Fruit fly (Drosophila melanogaster) whole organism, embryonic: ENCODE results near the gene CG10738.
A peak's percentile ranks its signal among the peaks of the same experiment; 100 is the strongest.

Experiments
- Ada2b ChIP-seq: fragments of 200-800 bp; sonication (Bioruptor generic); IDR thresholded peaks from 2 replicates; pipeline ENCODE4 v1.3.6; 2022; ENCODE audit warnings: missing biosample characterization, missing genetic modification characterization
- Atf-2 ChIP-seq: fragments of 200-800 bp; sonication (Bioruptor generic); optimal IDR thresholded peaks from 2 replicates; lab custom pipeline; 2016; ENCODE audit warnings: missing biosample characterization, missing genetic modification characterization
- B-H1 ChIP-seq: fragments of 200-800 bp; sonication (Bioruptor generic); IDR thresholded peaks from 3 replicates; pipeline ENCODE4 v1.3.6; 2022; ENCODE audit warnings: missing biosample characterization, missing genetic modification characterization
- CG10267 ChIP-seq: fragments of 200-800 bp; sonication (Bioruptor generic); optimal IDR thresholded peaks from 2 replicates; lab custom pipeline; 2018; ENCODE audit warnings: missing biosample characterization, mild to moderate bottlenecking, missing genetic modification characterization, moderate library complexity
- CG11723 ChIP-seq: fragments of 200-800 bp; sonication (Bioruptor generic); optimal IDR thresholded peaks from 2 replicates; lab custom pipeline; 2017; ENCODE audit warnings: missing biosample characterization, mild to moderate bottlenecking, missing genetic modification characterization
- CG13123 ChIP-seq: fragments of 200-800 bp; sonication (Bioruptor generic); optimal IDR thresholded peaks from 2 replicates; lab custom pipeline; 2016; ENCODE audit warnings: missing biosample characterization, missing genetic modification characterization
- CG1529 ChIP-seq: fragments of 200-800 bp; sonication (Bioruptor generic); optimal IDR thresholded peaks from 3 replicates; lab custom pipeline; 2018; ENCODE audit warnings: missing biosample characterization, missing genetic modification characterization
- CG1603 ChIP-seq: fragments of 200-800 bp; sonication (Bioruptor generic); optimal IDR thresholded peaks from 2 replicates; lab custom pipeline; 2019; ENCODE audit warnings: missing biosample characterization, mild to moderate bottlenecking, missing genetic modification characterization, moderate library complexity
- CG17912 ChIP-seq: fragments of 200-800 bp; sonication (Bioruptor generic); optimal IDR thresholded peaks from 2 replicates; lab custom pipeline; 2018; ENCODE audit warnings: missing biosample characterization, mild to moderate bottlenecking, missing genetic modification characterization
- CG3407 ChIP-seq: fragments of 200-800 bp; sonication (Bioruptor generic); optimal IDR thresholded peaks from 2 replicates; lab custom pipeline; 2018; ENCODE audit warnings: missing biosample characterization, mild to moderate bottlenecking, missing genetic modification characterization
- CG8089 ChIP-seq: fragments of 200-800 bp; sonication (Bioruptor generic); optimal IDR thresholded peaks from 3 replicates; lab custom pipeline; 2016; ENCODE audit warnings: missing biosample characterization, missing genetic modification characterization
- CG8281 ChIP-seq: fragments of 200-800 bp; sonication (Bioruptor generic); optimal IDR thresholded peaks from 2 replicates; lab custom pipeline; 2018; ENCODE audit warnings: missing biosample characterization, mild to moderate bottlenecking, missing genetic modification characterization, moderate library complexity
- CG8388 ChIP-seq: fragments of 200-800 bp; sonication (Bioruptor generic); optimal IDR thresholded peaks from 2 replicates; lab custom pipeline; 2019; ENCODE audit warnings: missing biosample characterization, mild to moderate bottlenecking, missing genetic modification characterization, moderate library complexity
- CG8944 ChIP-seq: fragments of 200-800 bp; sonication (Bioruptor generic); optimal IDR thresholded peaks from 3 replicates; lab custom pipeline; 2016; ENCODE audit warnings: missing biosample characterization, missing genetic modification characterization
- Chrac-16 ChIP-seq: fragments of 200-800 bp; sonication (Bioruptor generic); optimal IDR thresholded peaks from 3 replicates; lab custom pipeline; 2016; ENCODE audit warnings: missing biosample characterization, missing genetic modification characterization
- D ChIP-seq, 2 experiments: fragments of 200-800 bp in 1 of 2; fragments of >200 bp in 1 of 2; sonication (Bioruptor generic) in 1 of 2; optimal IDR thresholded peaks; 2 replicates in 1 of 2; 3 replicates in 1 of 2; lab custom pipeline; 2017; ENCODE audit warnings: mild to moderate bottlenecking in 1 of 2, missing biosample characterization in 1 of 2, missing genetic modification characterization in 1 of 2, missing genetic modification reagents in 1 of 2
- D19A ChIP-seq: fragments of 200-800 bp; optimal IDR thresholded peaks from 3 replicates; lab custom pipeline; 2019; ENCODE audit warnings: missing biosample characterization, mild to moderate bottlenecking, missing genetic modification characterization, moderate library complexity
- Eip74EF ChIP-seq, 2 experiments: fragments of 200-800 bp in 1 of 2; fragments of >200 bp in 1 of 2; sonication (Bioruptor generic) in 1 of 2; optimal IDR thresholded peaks; 2 replicates each; lab custom pipeline; 2017 to 2019; ENCODE audit warnings: missing biosample characterization in 2 of 2, missing genetic modification characterization in 2 of 2, mild to moderate bottlenecking in 1 of 2, moderate library complexity in 1 of 2
- Hsf ChIP-seq: fragments of 200-800 bp; sonication (Bioruptor generic); optimal IDR thresholded peaks from 3 replicates; lab custom pipeline; 2016; ENCODE audit warnings: missing biosample characterization, missing genetic modification characterization
- Kr ChIP-seq: fragments of 200-800 bp; sonication (Bioruptor generic); optimal IDR thresholded peaks from 2 replicates; lab custom pipeline; 2017; ENCODE audit warnings: missing biosample characterization, mild to moderate bottlenecking, missing genetic modification characterization
- MTF-1 ChIP-seq: fragments of 200-800 bp; sonication (Bioruptor generic); optimal IDR thresholded peaks from 2 replicates; lab custom pipeline; 2018; ENCODE audit warnings: missing biosample characterization, mild to moderate bottlenecking, missing genetic modification characterization, borderline replicate concordance
- Mad ChIP-seq: fragments of 200-800 bp; sonication (Bioruptor generic); optimal IDR thresholded peaks from 2 replicates; lab custom pipeline; 2016; ENCODE audit warnings: missing biosample characterization, missing genetic modification characterization
- NC2β ChIP-seq: fragments of 200-800 bp; sonication (Bioruptor generic); optimal IDR thresholded peaks from 2 replicates; lab custom pipeline; 2016; ENCODE audit warnings: missing biosample characterization, missing genetic modification characterization
- Opbp ChIP-seq: fragments of 200-800 bp; sonication (Bioruptor generic); IDR thresholded peaks from 3 replicates; pipeline ENCODE4 v1.3.6; 2022; ENCODE audit warnings: missing biosample characterization, missing genetic modification characterization; ENCODE audit not compliant: partially characterized antibody
- Six4 ChIP-seq: fragments of 200-800 bp; sonication (Bioruptor generic); optimal IDR thresholded peaks from 2 replicates; lab custom pipeline; 2016; ENCODE audit warnings: missing biosample characterization, missing genetic modification characterization
- Sry-β ChIP-seq: fragments of 200-800 bp; sonication (Bioruptor generic); optimal IDR thresholded peaks from 2 replicates; lab custom pipeline; 2018; ENCODE audit warnings: missing biosample characterization, mild to moderate bottlenecking, missing genetic modification characterization, moderate library complexity
- Taf1 ChIP-seq: fragments of 200-800 bp; sonication (Bioruptor generic); IDR thresholded peaks from 2 replicates; pipeline ENCODE4 v1.3.6; 2022; ENCODE audit warnings: missing biosample characterization, missing genetic modification characterization
- ab ChIP-seq: fragments of 200-800 bp; sonication (Bioruptor generic); optimal IDR thresholded peaks from 2 replicates; lab custom pipeline; 2016; ENCODE audit warnings: missing biosample characterization, missing genetic modification characterization
- ac ChIP-seq: fragments of 200-800 bp; sonication (Bioruptor generic); optimal IDR thresholded peaks from 3 replicates; lab custom pipeline; 2017; ENCODE audit warnings: missing biosample characterization, mild to moderate bottlenecking, missing genetic modification characterization
- al ChIP-seq: fragments of 200-800 bp; sonication (Bioruptor generic); IDR thresholded peaks from 2 replicates; pipeline ENCODE4 v1.3.6; 2022; ENCODE audit warnings: missing biosample characterization, missing genetic modification characterization
- aop ChIP-seq: fragments of 200-800 bp; sonication (Bioruptor generic); IDR thresholded peaks from 2 replicates; pipeline ENCODE4 v1.3.6; 2022; ENCODE audit warnings: missing biosample characterization, missing genetic modification characterization
- ase ChIP-seq: fragments of 200-800 bp; sonication (Bioruptor generic); IDR thresholded peaks from 3 replicates; pipeline ENCODE4 v1.3.6; 2022; ENCODE audit warnings: missing biosample characterization, missing genetic modification characterization
- ato ChIP-seq: fragments of 200-800 bp; sonication (Bioruptor generic); IDR thresholded peaks from 2 replicates; pipeline ENCODE4 v1.3.6; 2022; ENCODE audit warnings: missing biosample characterization, missing genetic modification characterization; ENCODE audit not compliant: partially characterized antibody
- br ChIP-seq: fragments of >200 bp; optimal IDR thresholded peaks from 2 replicates; lab custom pipeline; 2017
- cg ChIP-seq: fragments of 200-800 bp; sonication (Bioruptor generic); optimal IDR thresholded peaks from 3 replicates; lab custom pipeline; 2019; ENCODE audit warnings: missing biosample characterization, mild to moderate bottlenecking, missing genetic modification characterization, moderate library complexity
- da ChIP-seq: fragments of 200-800 bp; sonication (Bioruptor generic); optimal IDR thresholded peaks from 2 replicates; lab custom pipeline; 2016; ENCODE audit warnings: missing biosample characterization, missing genetic modification characterization
- disco-r ChIP-seq: fragments of 200-800 bp; sonication (Bioruptor generic); optimal IDR thresholded peaks from 2 replicates; lab custom pipeline; 2016; ENCODE audit warnings: missing biosample characterization, missing genetic modification characterization
- dm ChIP-seq: fragments of 200-800 bp; sonication (Bioruptor generic); optimal IDR thresholded peaks from 3 replicates; lab custom pipeline; 2016; ENCODE audit warnings: missing biosample characterization, missing genetic modification characterization
- ems ChIP-seq: fragments of 200-800 bp; sonication (Bioruptor generic); optimal IDR thresholded peaks from 3 replicates; lab custom pipeline; 2016; ENCODE audit warnings: missing biosample characterization, missing genetic modification characterization
- ewg ChIP-seq: fragments of 200-800 bp; sonication (Bioruptor generic); optimal IDR thresholded peaks from 3 replicates; lab custom pipeline; 2017; ENCODE audit warnings: mild to moderate bottlenecking, missing biosample characterization, missing genetic modification reagents, missing genetic modification characterization
- gcm ChIP-seq: fragments of 200-800 bp; sonication (Bioruptor generic); optimal IDR thresholded peaks from 2 replicates; lab custom pipeline; 2019; ENCODE audit warnings: missing biosample characterization, mild to moderate bottlenecking, missing genetic modification characterization, moderate library complexity
- gfzf ChIP-seq: fragments of 200-800 bp; sonication (Bioruptor generic); optimal IDR thresholded peaks from 2 replicates; lab custom pipeline; 2016; ENCODE audit warnings: missing biosample characterization, mild to moderate bottlenecking, missing genetic modification characterization, moderate library complexity
- hth ChIP-seq: fragments of >200 bp; optimal IDR thresholded peaks from 2 replicates; lab custom pipeline; 2017; ENCODE audit warnings: inconsistent platforms
- lilli ChIP-seq: fragments of 200-800 bp; sonication (Bioruptor generic); optimal IDR thresholded peaks from 3 replicates; lab custom pipeline; 2016; ENCODE audit warnings: missing biosample characterization, missing genetic modification characterization
- org-1 ChIP-seq: fragments of 200-800 bp; sonication (Bioruptor generic); optimal IDR thresholded peaks from 2 replicates; lab custom pipeline; 2017; ENCODE audit warnings: missing biosample characterization, missing genetic modification characterization
- salm ChIP-seq: fragments of 200-800 bp; sonication (Bioruptor generic); optimal IDR thresholded peaks from 2 replicates; lab custom pipeline; 2018; ENCODE audit warnings: missing biosample characterization, mild to moderate bottlenecking, missing genetic modification characterization
- seq ChIP-seq: fragments of 200-800 bp; sonication (Bioruptor generic); IDR thresholded peaks from 2 replicates; pipeline ENCODE4 v1.3.6; 2022; ENCODE audit warnings: missing biosample characterization, missing genetic modification characterization
- vnd ChIP-seq: fragments of 200-800 bp; sonication (Bioruptor generic); IDR thresholded peaks from 3 replicates; pipeline ENCODE4 v1.3.6; 2022; ENCODE audit warnings: missing biosample characterization, missing genetic modification characterization; ENCODE audit not compliant: partially characterized antibody
- zen ChIP-seq: fragments of 200-800 bp; sonication (Bioruptor generic); optimal IDR thresholded peaks from 3 replicates; lab custom pipeline; 2018; ENCODE audit warnings: missing biosample characterization, mild to moderate bottlenecking, missing genetic modification characterization, moderate library complexity

Gene CG10738

DNA sequence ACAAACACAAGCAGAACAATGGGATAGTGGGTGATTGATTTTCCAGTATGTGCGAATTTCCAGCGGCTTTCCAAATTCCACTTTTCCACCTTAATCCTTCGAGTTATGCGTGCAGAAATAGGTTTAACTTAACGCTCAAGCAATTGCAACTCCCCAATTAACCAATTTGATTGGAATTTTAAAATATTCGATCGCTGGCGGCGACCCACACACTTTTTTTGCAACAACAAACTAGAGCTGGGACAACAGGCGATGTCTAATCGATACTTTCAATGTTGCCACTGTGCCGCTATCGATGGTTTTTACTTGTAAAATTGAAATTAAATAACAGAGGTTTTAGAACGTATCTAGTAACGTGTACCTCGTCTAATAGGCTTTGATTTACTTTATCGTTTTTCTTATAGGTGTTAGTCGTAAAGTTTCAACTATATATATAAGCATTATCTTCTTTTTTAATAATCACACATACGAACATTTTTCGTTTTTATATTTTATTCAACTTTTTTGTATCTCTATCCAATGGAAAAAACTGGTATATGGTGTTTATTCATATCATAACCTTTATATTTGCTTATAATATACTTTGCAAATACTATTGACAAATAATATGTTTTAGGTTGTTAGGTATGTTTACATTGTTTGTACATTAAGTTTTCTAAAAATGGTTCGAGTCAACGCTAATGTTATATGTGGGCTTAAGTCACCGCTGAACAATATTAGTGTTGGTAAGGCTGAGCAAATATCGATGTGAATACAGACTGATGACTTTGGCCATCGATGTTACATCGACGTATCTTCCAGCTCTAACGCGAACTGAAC is 35.7 kb downstream of the CG10738 start, which contains the start of the genes Abp1 and Tgi (continued):
- TF ChIP-seq CG3407 (GFP tag; lab: Kevin White, UChicago) = no peak
- no peak for TF ChIP-seq ac
- TF ChIP-seq CG1529 (GFP tag; lab: Kevin White, UChicago) = no peak
- no peak for TF ChIP-seq ab (GFP tag; lab: Kevin White, UChicago)
- TF ChIP-seq ems = no peak
- TF ChIP-seq Kr (GFP tag; lab: Kevin White, UChicago) = no peak
- TF ChIP-seq B-H1 (GFP tag; lab: Robert Waterston, UW) = no peak
- TF ChIP-seq org-1 (GFP tag; lab: Kevin White, UChicago) = no peak
- TF ChIP-seq hth (lab: Kevin White, UChicago) = no peak
- TF ChIP-seq vnd = peak; percentile 66
- peak; percentile 18 for TF ChIP-seq NC2β (GFP tag; lab: Kevin White, UChicago)
- TF ChIP-seq br (lab: Kevin White, UChicago) = no peak
- TF ChIP-seq ewg (GFP tag; lab: Kevin White, UChicago) = no peak
- TF ChIP-seq zen (tag; lab: Kevin White, UChicago) = peak; percentile 41
- no peak for TF ChIP-seq disco-r
- no peak for TF ChIP-seq CG13123 (GFP tag; lab: Kevin White, UChicago)
- no peak for TF ChIP-seq da (GFP tag; lab: Kevin White, UChicago)
- TF ChIP-seq Taf1 (GFP tag; lab: Robert Waterston, UW) = no peak
- peak; percentile 41 for TF ChIP-seq lilli (GFP tag; lab: Kevin White, UChicago)
- TF ChIP-seq CG8089 (GFP tag; lab: Kevin White, UChicago) = no peak
- no peak for TF ChIP-seq dm (GFP tag; lab: Kevin White, UChicago)
- TF ChIP-seq CG11723 (GFP tag; lab: Kevin White, UChicago) = no peak
- TF ChIP-seq ato (GFP tag; lab: Robert Waterston, UW) = peak; percentile 79
- no peak for TF ChIP-seq salm (tag; lab: Kevin White, UChicago)
- TF ChIP-seq CG10267 = peak; percentile 93
- no peak for TF ChIP-seq CG17912
- TF ChIP-seq gcm = no peak
- no peak for TF ChIP-seq Six4 (GFP tag; lab: Kevin White, UChicago)
- peak; percentile 8 for TF ChIP-seq CG8944 (GFP tag; lab: Kevin White, UChicago)
- no peak for TF ChIP-seq CG8388
- no peak for TF ChIP-seq al (GFP tag; lab: Robert Waterston, UW)
- TF ChIP-seq Sry-β = no peak
- TF ChIP-seq CG1603 = peak; percentile 75
- TF ChIP-seq seq (GFP tag; lab: Robert Waterston, UW) = no peak
- no peak for TF ChIP-seq Ada2b (GFP tag; lab: Robert Waterston, UW)
- TF ChIP-seq gfzf = peak; percentile 45
- TF ChIP-seq Mad = no peak
- TF ChIP-seq Hsf = peak; percentile 35
- no peak for TF ChIP-seq ase (GFP tag; lab: Robert Waterston, UW)
- TF ChIP-seq MTF-1 (GFP tag; lab: Kevin White, UChicago) = no peak
- 0 out of 2 replicates have a peak, but pooled peaks have one; percentile 14 for TF ChIP-seq aop (GFP tag; lab: Robert Waterston, UW)
- TF ChIP-seq CG8281 = no peak
- TF ChIP-seq Atf-2 (GFP tag; lab: Kevin White, UChicago) = no peak
- no peak for TF ChIP-seq D (optimal IDR thresholded peaks at IDR 0.05; lab: Kevin White, UChicago)
- TF ChIP-seq D (GFP tag; optimal IDR thresholded peaks at IDR 0.05; lab: Kevin White, UChicago) = no peak
- TF ChIP-seq Eip74EF (GFP tag; optimal IDR thresholded peaks at IDR 0.05; lab: Kevin White, UChicago) = no peak
- TF ChIP-seq D19A = no peak
- peak; percentile 89 for TF ChIP-seq Opbp (GFP tag; lab: Robert Waterston, UW)
- TF ChIP-seq Chrac-16 = no peak
- peak; percentile 69 for TF ChIP-seq cg (GFP tag; lab: Kevin White, UChicago)
